Fruit fly (Drosophila melanogaster): ENCODE data around the gene PDZ-GEF.

PDZ-GEF gene

dm6 chr2L:6338367-6338975 lies 14.9 kb downstream of the PDZ-GEF start, which contains the start of the genes Pez and Cpr (continued):
- no peak for TF ChIP-seq p53 (GFP tag; optimal IDR thresholded peaks at IDR 0.05)
- TF ChIP-seq disco-r (GFP tag; optimal IDR thresholded peaks at IDR 0.05), result no peak
- TF ChIP-seq ken (GFP tag; IDR thresholded peaks at IDR 0.05), result peak; percentile 72; the same call in 2 of the 3 replicates
- no peak for TF ChIP-seq CG4730 (GFP tag; IDR thresholded peaks at IDR 0.05)
- peak; percentile 20 for TF ChIP-seq Chrac-16 (GFP tag; optimal IDR thresholded peaks at IDR 0.05)
- no peak for TF ChIP-seq HmgD (GFP tag; optimal IDR thresholded peaks at IDR 0.05)
- peak; percentile 92 for TF ChIP-seq Dip2 (GFP tag; IDR thresholded peaks at IDR 0.05)
- no peak for TF ChIP-seq CG1647 (GFP tag; optimal IDR thresholded peaks at IDR 0.05)
- TF ChIP-seq sna (GFP tag; IDR thresholded peaks at IDR 0.05; ENCODE audit: partially characterized antibody), result peak; percentile 76
- peak; percentile 67 for TF ChIP-seq CG16863 (GFP tag; optimal IDR thresholded peaks at IDR 0.05)
- peak; percentile 13 for TF ChIP-seq CG4282 (GFP tag; optimal IDR thresholded peaks at IDR 0.05)
- no peak for TF ChIP-seq z (GFP tag; IDR thresholded peaks at IDR 0.05)
- no peak for TF ChIP-seq vfl (GFP tag; optimal IDR thresholded peaks at IDR 0.05)
- TF ChIP-seq Scr (GFP tag; IDR thresholded peaks at IDR 0.05; ENCODE audit: partially characterized antibody), result peak; percentile 84
- TF ChIP-seq CG32767 (GFP tag; IDR thresholded peaks at IDR 0.05), result no peak
- TF ChIP-seq CG9727 (GFP tag; optimal IDR thresholded peaks at IDR 0.05), result no peak
- no peak for TF ChIP-seq esg (GFP tag; conservative IDR thresholded peaks at IDR 0.05)
- no peak for TF ChIP-seq CG43689 (GFP tag; IDR thresholded peaks at IDR 0.05)
- TF ChIP-seq insv (GFP tag; optimal IDR thresholded peaks at IDR 0.05), result peak in 1 of 2 experiments; percentile 44
- TF ChIP-seq Sry-β (GFP tag; optimal IDR thresholded peaks at IDR 0.05), result no peak
- TF ChIP-seq yki (optimal IDR thresholded peaks at IDR 0.05), result no peak
- no peak for TF ChIP-seq CG9437 (GFP tag; optimal IDR thresholded peaks at IDR 0.05)
- TF ChIP-seq GATAe (GFP tag; conservative IDR thresholded peaks at IDR 0.05), result no peak
- peak; percentile 23 for TF ChIP-seq dm (GFP tag; optimal IDR thresholded peaks at IDR 0.05)
- TF ChIP-seq CG6683 (GFP tag; optimal IDR thresholded peaks at IDR 0.05), result no peak
- peak; percentile 4 for TF ChIP-seq CG3163 (GFP tag; optimal IDR thresholded peaks at IDR 0.05)
- peak; percentile 96 for TF ChIP-seq CTCF (GFP tag; optimal IDR thresholded peaks at IDR 0.05)
- peak; percentile 48 for TF ChIP-seq CG8290 (GFP tag; optimal IDR thresholded peaks at IDR 0.05)
- peak; percentile 28 to 90 for TF ChIP-seq CG8290 (tag; optimal IDR thresholded peaks at IDR 0.05)
- peak; percentile 37; the same call in 1 of the 2 replicates for TF ChIP-seq CG17328 (GFP tag; IDR thresholded peaks at IDR 0.05)
- no peak for TF ChIP-seq lov (optimal IDR thresholded peaks at IDR 0.05)
- no peak for TF ChIP-seq lov (GFP tag; IDR thresholded peaks at IDR 0.05)
- peak; percentile 30 for TF ChIP-seq CG3995 (GFP tag; optimal IDR thresholded peaks at IDR 0.05)
- no peak for TF ChIP-seq CG15073 (GFP tag; optimal IDR thresholded peaks at IDR 0.05)
- peak; percentile 71 for TF ChIP-seq sob (GFP tag; IDR thresholded peaks at IDR 0.05)
- TF ChIP-seq hkb (optimal IDR thresholded peaks at IDR 0.05), result peak; percentile 42
- TF ChIP-seq hkb (GFP tag; IDR thresholded peaks at IDR 0.05), result peak; percentile 20
- no peak for TF ChIP-seq ems (GFP tag; optimal IDR thresholded peaks at IDR 0.05)
- no peak for TF ChIP-seq CG10147 (GFP tag; optimal IDR thresholded peaks at IDR 0.05)
- TF ChIP-seq caup (GFP tag; optimal IDR thresholded peaks at IDR 0.05; ENCODE audit: severe bottlenecking), result no peak
- TF ChIP-seq NK7.1 (GFP tag; optimal IDR thresholded peaks at IDR 0.05), result no peak
- no peak for TF ChIP-seq wek (GFP tag; optimal IDR thresholded peaks at IDR 0.05)
- no peak for TF ChIP-seq CG34422 (GFP tag; IDR thresholded peaks at IDR 0.05)
- peak; percentile 9 for TF ChIP-seq nmo (GFP tag; optimal IDR thresholded peaks at IDR 0.05)
- TF ChIP-seq CG13424 (tag; optimal IDR thresholded peaks at IDR 0.05), result peak; percentile 9
- TF ChIP-seq CG4617 (GFP tag; optimal IDR thresholded peaks at IDR 0.05; ENCODE audit: borderline replicate concordance), result no peak
- peak; percentile 25 for TF ChIP-seq CG18764 (GFP tag; optimal IDR thresholded peaks at IDR 0.05)
- peak; percentile 28; the same call in 1 of the 2 replicates for TF ChIP-seq CG14441 (GFP tag; IDR thresholded peaks at IDR 0.05)
- no peak for TF ChIP-seq Ravus (GFP tag; IDR thresholded peaks at IDR 0.05)
- no peak for TF ChIP-seq ERR (GFP tag; optimal IDR thresholded peaks at IDR 0.05)
- no peak for TF ChIP-seq psq (GFP tag; optimal IDR thresholded peaks at IDR 0.05)
- TF ChIP-seq Max (GFP tag; optimal IDR thresholded peaks at IDR 0.05), result peak; percentile 5
- peak; percentile 23; the same call in 1 of the 2 replicates for TF ChIP-seq tna (GFP tag; IDR thresholded peaks at IDR 0.05; ENCODE audit: partially characterized antibody)

All from whole organism, embryonic.